Worm (Caenorhabditis elegans) whole organism, young adult: ENCODE measurements around the gene inpp-1.
A peak's percentile ranks its signal among the peaks of the same experiment; 100 is the strongest.

ENCODE experiments used
- B0019.2 ChIP-seq: fragments of 200-800 bp; sonication (Bioruptor generic); conservative IDR thresholded peaks from 2 replicates; pipeline ENCODE4 v1.3.6; 2022; ENCODE audit warnings: missing genetic modification reagents, missing genetic modification characterization, missing compliant biosample characterization
- B0261.1 ChIP-seq: sonication (generic microtip); optimal IDR thresholded peaks from 2 replicates; lab custom pipeline; 2016; ENCODE audit warnings: mild to moderate bottlenecking, missing genetic modification characterization, moderate library complexity, missing compliant biosample characterization
- D2030.7 ChIP-seq: fragments of 200-800 bp; sonication (Bioruptor generic); IDR thresholded peaks from 2 replicates; pipeline ENCODE4 v1.3.6; 2022; ENCODE audit warnings: missing genetic modification reagents, missing genetic modification characterization, missing compliant biosample characterization
- F10E7.11 ChIP-seq: sonication (generic microtip); optimal IDR thresholded peaks from 2 replicates; lab custom pipeline; 2017; ENCODE audit warnings: mild to moderate bottlenecking, missing genetic modification characterization, moderate library complexity, missing compliant biosample characterization
- F22D6.2 ChIP-seq: sonication (generic microtip); optimal IDR thresholded peaks from 2 replicates; lab custom pipeline; 2016; ENCODE audit warnings: mild to moderate bottlenecking, missing genetic modification characterization, missing compliant biosample characterization
- F23B12.7 ChIP-seq: sonication (generic microtip); optimal IDR thresholded peaks from 2 replicates; lab custom pipeline; 2017; ENCODE audit warnings: missing genetic modification characterization, mild to moderate bottlenecking, missing compliant biosample characterization, antibody characterized with exemption, moderate library complexity; ENCODE audit not compliant: insufficient read depth
- F37B4.10 ChIP-seq: fragments of 200-800 bp; sonication (Bioruptor generic); IDR thresholded peaks from 2 replicates; pipeline ENCODE4 v1.3.6; 2022; ENCODE audit warnings: missing genetic modification characterization, missing compliant biosample characterization
- F49E8.2 ChIP-seq: sonication (generic microtip); optimal IDR thresholded peaks from 3 replicates; lab custom pipeline; 2017; ENCODE audit warnings: missing genetic modification characterization, mild to moderate bottlenecking, missing compliant biosample characterization, antibody characterized with exemption, moderate library complexity; ENCODE audit not compliant: insufficient read depth
- F55B11.4 ChIP-seq: sonication (generic microtip); optimal IDR thresholded peaks from 2 replicates; lab custom pipeline; 2016; ENCODE audit warnings: missing compliant biosample characterization, missing genetic modification characterization, borderline replicate concordance; ENCODE audit not compliant: insufficient read depth
- F57C9.4 ChIP-seq: sonication (generic microtip); optimal IDR thresholded peaks from 2 replicates; lab custom pipeline; 2017; ENCODE audit warnings: mild to moderate bottlenecking, missing genetic modification characterization, missing compliant biosample characterization
- K12H6.12 ChIP-seq: fragments of 200-800 bp; sonication (Bioruptor generic); optimal IDR thresholded peaks from 2 replicates; lab custom pipeline; 2018; ENCODE audit warnings: mild to moderate bottlenecking, missing genetic modification characterization, missing compliant biosample characterization
- T07F8.4 ChIP-seq: sonication (generic microtip); optimal IDR thresholded peaks from 2 replicates; lab custom pipeline; 2016; ENCODE audit warnings: mild to moderate bottlenecking, missing genetic modification characterization, moderate library complexity, missing compliant biosample characterization
- Y53G8AR.9 ChIP-seq: fragments of 200-800 bp; sonication (Bioruptor generic); conservative IDR thresholded peaks from 2 replicates; pipeline ENCODE4 v1.3.6; 2022; ENCODE audit warnings: missing genetic modification reagents, missing genetic modification characterization, missing compliant biosample characterization
- ZK185.1 ChIP-seq: sonication (generic microtip); optimal IDR thresholded peaks from 2 replicates; lab custom pipeline; 2016; ENCODE audit warnings: mild to moderate bottlenecking, missing genetic modification characterization, missing compliant biosample characterization; ENCODE audit not compliant: poor library complexity, severe bottlenecking
- ama-1 ChIP-seq, 3 experiments: fragments of 150-350 bp in 1 of 3; sonication (generic microtip) in 2 of 3; optimal IDR thresholded peaks; 2 replicates each; lab custom pipeline; 2014 to 2018; ENCODE audit warnings: missing biosample characterization in 2 of 3, missing genetic modification characterization in 2 of 3, missing genetic modification reagents in 2 of 3
- aptf-2 ChIP-seq: fragments of 200-800 bp; sonication (Bioruptor generic); conservative IDR thresholded peaks from 2 replicates; pipeline ENCODE4 v1.3.6; 2022; ENCODE audit warnings: missing genetic modification reagents, missing genetic modification characterization, missing compliant biosample characterization
- atf-7 ChIP-seq: sonication (generic microtip); optimal IDR thresholded peaks from 2 replicates; lab custom pipeline; 2017; ENCODE audit warnings: mild to moderate bottlenecking, missing genetic modification characterization, missing compliant biosample characterization
- bed-2 ChIP-seq: fragments of 200-800 bp; sonication (Bioruptor generic); IDR thresholded peaks from 2 replicates; pipeline ENCODE4 v1.3.6; 2022; ENCODE audit warnings: missing genetic modification reagents, missing genetic modification characterization, missing compliant biosample characterization
- cebp-1 ChIP-seq, 2 experiments: fragments of 200-800 bp in 1 of 2; sonication (Bioruptor generic) in 1 of 2; sonication (generic microtip) in 1 of 2; IDR thresholded peaks in 1 of 2; optimal IDR thresholded peaks in 1 of 2; 2 replicates each; pipeline versions ENCODE4 v1.3.6 to Lab custom; 2017 to 2022; ENCODE audit warnings: missing compliant biosample characterization in 2 of 2, missing genetic modification characterization in 2 of 2, mild to moderate bottlenecking in 1 of 2, missing genetic modification reagents in 1 of 2, moderate library complexity in 1 of 2
- cebp-2 ChIP-seq: fragments of 200-800 bp; sonication (Bioruptor generic); IDR thresholded peaks from 2 replicates; pipeline ENCODE4 v1.3.6; 2022; ENCODE audit warnings: missing genetic modification characterization, missing compliant biosample characterization
- ceh-40 ChIP-seq: fragments of 200-800 bp; sonication (Bioruptor generic); IDR thresholded peaks from 2 replicates; pipeline ENCODE4 v1.3.6; 2022; ENCODE audit warnings: missing genetic modification characterization, missing compliant biosample characterization
- dox-1 ChIP-seq: fragments of 200-800 bp; sonication (Bioruptor generic); IDR thresholded peaks from 2 replicates; pipeline ENCODE4 v1.3.6; 2022; ENCODE audit warnings: missing genetic modification reagents, missing genetic modification characterization, missing compliant biosample characterization
- dpff-1 ChIP-seq: sonication (generic microtip); optimal IDR thresholded peaks from 2 replicates; lab custom pipeline; 2017; ENCODE audit warnings: mild to moderate bottlenecking, missing genetic modification characterization, missing compliant biosample characterization
- egl-18 ChIP-seq: fragments of 200-800 bp; sonication (Bioruptor generic); IDR thresholded peaks from 2 replicates; pipeline ENCODE4 v1.3.6; 2022; ENCODE audit warnings: missing genetic modification reagents, missing genetic modification characterization, missing compliant biosample characterization
- egl-44 ChIP-seq: fragments of 200-800 bp; sonication (Bioruptor generic); IDR thresholded peaks from 2 replicates; pipeline ENCODE4 v1.3.6; 2022; ENCODE audit warnings: missing genetic modification reagents, missing genetic modification characterization, missing compliant biosample characterization
- egrh-3 ChIP-seq: fragments of 200-800 bp; sonication (Bioruptor generic); IDR thresholded peaks from 2 replicates; pipeline ENCODE4 v1.3.6; 2022; ENCODE audit warnings: missing genetic modification reagents, missing genetic modification characterization, missing compliant biosample characterization
- him-1 ChIP-seq: sonication (generic microtip); optimal IDR thresholded peaks from 2 replicates; lab custom pipeline; 2016; ENCODE audit warnings: missing genotype, missing genetic modification reagents, missing genetic modification characterization, missing compliant biosample characterization
- hrde-1 ChIP-seq: sonication (generic microtip); optimal IDR thresholded peaks from 2 replicates; lab custom pipeline; 2016; ENCODE audit warnings: missing genetic modification characterization, mild to moderate bottlenecking, missing compliant biosample characterization, moderate library complexity, missing genotype, missing genetic modification reagents, borderline replicate concordance
- hsf-1 ChIP-seq: fragments of 200-800 bp; sonication (Bioruptor generic); IDR thresholded peaks from 2 replicates; pipeline ENCODE4 v1.3.6; 2022; ENCODE audit warnings: missing genetic modification reagents, missing genetic modification characterization, missing compliant biosample characterization
- let-607 ChIP-seq, 2 experiments: fragments of 200-800 bp in 1 of 2; sonication (Bioruptor generic) in 1 of 2; sonication (generic microtip) in 1 of 2; optimal IDR thresholded peaks; 2 replicates each; lab custom pipeline; 2016 to 2018; ENCODE audit warnings: mild to moderate bottlenecking in 2 of 2, missing compliant biosample characterization in 2 of 2, missing genetic modification characterization in 2 of 2, moderate library complexity in 2 of 2, missing genotype in 1 of 2
- lir-1 ChIP-seq: fragments of 200-800 bp; sonication (Bioruptor generic); conservative IDR thresholded peaks from 2 replicates; pipeline ENCODE4 v1.3.6; 2022; ENCODE audit warnings: missing genetic modification reagents, missing genetic modification characterization, missing compliant biosample characterization
- madf-3 ChIP-seq: fragments of 200-800 bp; sonication (Bioruptor generic); IDR thresholded peaks from 2 replicates; pipeline ENCODE4 v1.3.6; 2022; ENCODE audit warnings: missing genetic modification reagents, missing genetic modification characterization, missing compliant biosample characterization
- mcd-1 ChIP-seq: fragments of 200-800 bp; sonication (Bioruptor generic); IDR thresholded peaks from 2 replicates; pipeline ENCODE4 v1.3.6; 2022; ENCODE audit warnings: missing genetic modification reagents, missing genetic modification characterization, missing compliant biosample characterization
- nfyb-1 ChIP-seq: fragments of 200-800 bp; sonication (Bioruptor generic); IDR thresholded peaks from 2 replicates; pipeline ENCODE4 v1.3.6; 2022; ENCODE audit warnings: missing genetic modification reagents, missing genetic modification characterization, missing compliant biosample characterization
- pha-4 ChIP-seq: fragments of 150-350 bp; sonication (generic microtip); optimal IDR thresholded peaks from 2 replicates; lab custom pipeline; 2014; ENCODE audit warnings: missing biosample characterization, missing genetic modification reagents, missing genetic modification characterization
- rcor-1 ChIP-seq: fragments of 200-800 bp; sonication (Bioruptor generic); IDR thresholded peaks from 2 replicates; pipeline ENCODE4 v1.3.6; 2022; ENCODE audit warnings: missing genetic modification reagents, missing genetic modification characterization, missing compliant biosample characterization
- snpc-1.1 ChIP-seq: sonication (generic microtip); optimal IDR thresholded peaks from 2 replicates; lab custom pipeline; 2017; ENCODE audit warnings: missing genetic modification characterization, mild to moderate bottlenecking, missing compliant biosample characterization, antibody characterized with exemption, moderate library complexity, missing genotype, missing genetic modification reagents; ENCODE audit not compliant: insufficient read depth
- snpc-1.3 ChIP-seq: sonication (generic microtip); optimal IDR thresholded peaks from 2 replicates; lab custom pipeline; 2017; ENCODE audit warnings: missing genetic modification characterization, mild to moderate bottlenecking, missing compliant biosample characterization, antibody characterized with exemption, moderate library complexity, missing genotype, missing genetic modification reagents; ENCODE audit not compliant: insufficient read depth
- snpc-4 ChIP-seq, 5 experiments: fragments of 150-350 bp in 1 of 5; sonication (generic microtip) in 4 of 5; optimal IDR thresholded peaks; 2 replicates each; lab custom pipeline; 2014 to 2018; ENCODE audit warnings: missing genetic modification characterization in 5 of 5, missing biosample characterization in 3 of 5, antibody characterized with exemption in 2 of 5, mild to moderate bottlenecking in 2 of 5, missing compliant biosample characterization in 2 of 5, missing genotype in 2 of 5, moderate library complexity in 2 of 5, missing genetic modification reagents in 1 of 5
- sptf-2 ChIP-seq: fragments of 200-800 bp; sonication (Bioruptor generic); optimal IDR thresholded peaks from 2 replicates; lab custom pipeline; 2018; ENCODE audit warnings: mild to moderate bottlenecking, missing genetic modification characterization, missing compliant biosample characterization
- tbp1 ChIP-seq: fragments of 200-800 bp; sonication (Bioruptor generic); optimal IDR thresholded peaks from 2 replicates; lab custom pipeline; 2018; ENCODE audit warnings: mild to moderate bottlenecking, missing genetic modification characterization, missing compliant biosample characterization
- unc-130 ChIP-seq: sonication (generic microtip); optimal IDR thresholded peaks from 2 replicates; lab custom pipeline; 2016; ENCODE audit warnings: missing genetic modification reagents, missing genetic modification characterization, missing compliant biosample characterization
- xnd-1 ChIP-seq: sonication (generic microtip); optimal IDR thresholded peaks from 2 replicates; lab custom pipeline; 2016; ENCODE audit warnings: missing genotype, missing genetic modification reagents, missing genetic modification characterization, missing compliant biosample characterization
- ztf-18 ChIP-seq: sonication (generic microtip); optimal IDR thresholded peaks from 2 replicates; lab custom pipeline; 2016; ENCODE audit warnings: missing genotype, mild to moderate bottlenecking, missing genetic modification characterization, missing compliant biosample characterization
- ztf-25 ChIP-seq: fragments of 200-800 bp; sonication (Bioruptor generic); IDR thresholded peaks from 2 replicates; pipeline ENCODE4 v1.3.6; 2022; ENCODE audit warnings: missing genetic modification reagents, missing genetic modification characterization, missing compliant biosample characterization
- ztf-28 ChIP-seq: fragments of 200-800 bp; sonication (Bioruptor generic); IDR thresholded peaks from 2 replicates; pipeline ENCODE4 v1.3.6; 2022; ENCODE audit warnings: missing genetic modification reagents, missing genetic modification characterization, missing compliant biosample characterization

Gene inpp-1

DNA sequence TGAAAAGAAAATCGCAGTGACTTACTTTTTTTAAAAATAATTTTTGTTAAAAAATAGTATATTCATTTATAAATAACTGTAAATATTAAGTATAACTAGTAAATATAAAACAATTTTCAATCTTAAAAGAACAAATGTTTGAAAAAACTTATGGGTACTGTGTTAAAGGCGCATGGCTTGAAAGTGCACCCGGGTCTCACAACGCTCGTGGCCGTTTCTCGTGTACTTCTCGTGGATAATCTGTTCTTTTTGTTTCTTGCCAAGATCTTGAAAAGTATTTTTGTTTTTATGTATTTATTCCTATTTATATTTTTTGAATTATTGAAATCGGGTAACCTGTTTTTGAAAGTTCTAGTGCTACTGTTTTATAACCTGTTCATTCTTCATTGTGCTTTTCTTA lies 7.6 kb downstream of the inpp-1 start:
- TF ChIP-seq K12H6.12 (tag; lab: Kevin White, UChicago) (no peak), him-1 (tag; lab: Kevin White, UChicago) (peak; percentile 10), cebp-1 (GFP tag; IDR thresholded peaks at IDR 0.05; lab: Robert Waterston, UW) (no peak), cebp-1 (tag; optimal IDR thresholded peaks at IDR 0.05; lab: Kevin White, UChicago) (no peak), ztf-28 (GFP tag; lab: Robert Waterston, UW) (no peak), hsf-1 (no peak), atf-7 (tag; lab: Kevin White, UChicago) (no peak), F23B12.7 (tag; lab: Kevin White, UChicago) (peak; percentile 37), F57C9.4 (tag; lab: Kevin White, UChicago) (no peak), F22D6.2 (no peak), sptf-2 (no peak), egrh-3 (GFP tag; lab: Robert Waterston, UW) (no peak), let-607 (tag; optimal IDR thresholded peaks at IDR 0.05; lab: Kevin White, UChicago) (no peak), snpc-4 (GFP tag; optimal IDR thresholded peaks at IDR 0.05; lab: Kevin White, UChicago) (peak; percentile 66), snpc-4 (tag; optimal IDR thresholded peaks at IDR 0.05; lab: Kevin White, UChicago) (peak in 3 of 4 experiments; percentile 26 to 57 (median 35)), dpff-1 (no peak), tbp1 (GFP tag; lab: Kevin White, UChicago) (no peak), egl-44 (GFP tag; lab: Robert Waterston, UW) (no peak), B0019.2 (GFP tag; lab: Robert Waterston, UW) (no peak), ceh-40 (GFP tag; lab: Robert Waterston, UW) (no peak), xnd-1 (peak; percentile 83), lir-1 (GFP tag; lab: Robert Waterston, UW) (no peak), egl-18 (GFP tag; lab: Robert Waterston, UW) (no peak), cebp-2 (GFP tag; lab: Robert Waterston, UW) (no peak), pha-4 (tag; lab: Kevin White, UChicago) (no peak), ZK185.1 (no peak), aptf-2 (no peak), mcd-1 (GFP tag; lab: Robert Waterston, UW) (no peak), nfyb-1 (GFP tag; lab: Robert Waterston, UW) (no peak), B0261.1 (no peak), ama-1 (optimal IDR thresholded peaks at IDR 0.05; lab: Kevin White, UChicago) (no peak), ama-1 (GFP tag; optimal IDR thresholded peaks at IDR 0.05; lab: Kevin White, UChicago) (no peak), madf-3 (GFP tag; lab: Robert Waterston, UW) (no peak), snpc-1.3 (tag; lab: Kevin White, UChicago) (peak; percentile 60), D2030.7 (GFP tag; lab: Robert Waterston, UW) (peak; percentile 57; the same call in 1 of the 2 replicates), bed-2 (GFP tag; lab: Robert Waterston, UW) (no peak), Y53G8AR.9 (GFP tag; lab: Robert Waterston, UW) (no peak), dox-1 (GFP tag; lab: Robert Waterston, UW) (no peak), unc-130 (GFP tag; lab: Kevin White, UChicago) (peak; percentile 41), snpc-1.1 (no peak), F37B4.10 (no peak), F55B11.4 (tag; lab: Kevin White, UChicago) (no peak), T07F8.4 (no peak), F10E7.11 (tag; lab: Kevin White, UChicago) (no peak), F49E8.2 (tag; lab: Kevin White, UChicago) (peak; percentile 35), ztf-25 (GFP tag; lab: Robert Waterston, UW) (no peak), hrde-1 (no peak), rcor-1 (GFP tag; lab: Robert Waterston, UW) (peak; percentile 51; the same call in 1 of the 2 replicates), ztf-18 (tag; lab: Kevin White, UChicago) (no peak)
